Fruit fly (Drosophila melanogaster) whole organism, adult: Measurements from ENCODE around the gene CG31680.

Experiments used
- CG11617 ChIP-seq: fragments of 200-800 bp; sonication (Bioruptor generic); optimal IDR thresholded peaks from 2 replicates; lab custom pipeline; 2017; ENCODE audit warnings: mild to moderate bottlenecking, missing biosample characterization, missing genetic modification reagents, missing genetic modification characterization
- CG12768 ChIP-seq: fragments of 200-800 bp; sonication (Bioruptor generic); optimal IDR thresholded peaks from 2 replicates; lab custom pipeline; 2017; ENCODE audit warnings: missing biosample characterization, missing genetic modification characterization, mild to moderate bottlenecking, moderate library complexity, missing genetic modification reagents
- CG14711 ChIP-seq: fragments of 200-800 bp; sonication (Bioruptor generic); optimal IDR thresholded peaks from 2 replicates; lab custom pipeline; 2018; ENCODE audit warnings: missing biosample characterization, mild to moderate bottlenecking, missing genetic modification characterization, moderate library complexity
- CG1620 ChIP-seq: fragments of 200-800 bp; sonication (Bioruptor generic); optimal IDR thresholded peaks from 2 replicates; lab custom pipeline; 2016; ENCODE audit warnings: missing biosample characterization, missing genetic modification characterization
- CG33017 ChIP-seq: fragments of 200-800 bp; sonication (Bioruptor generic); optimal IDR thresholded peaks from 2 replicates; lab custom pipeline; 2018; ENCODE audit warnings: missing biosample characterization, mild to moderate bottlenecking, missing genetic modification characterization, moderate library complexity
- CG5204 ChIP-seq: fragments of 200-800 bp; sonication (Bioruptor generic); optimal IDR thresholded peaks from 2 replicates; lab custom pipeline; 2016; ENCODE audit warnings: missing biosample characterization, missing genetic modification characterization
- CG7045 ChIP-seq: fragments of 200-800 bp; sonication (Bioruptor generic); optimal IDR thresholded peaks from 2 replicates; lab custom pipeline; 2017; ENCODE audit warnings: missing biosample characterization, mild to moderate bottlenecking, missing genetic modification characterization
- CG7101 ChIP-seq: fragments of 200-800 bp; sonication (Bioruptor generic); optimal IDR thresholded peaks from 2 replicates; lab custom pipeline; 2018; ENCODE audit warnings: missing biosample characterization, mild to moderate bottlenecking, missing genetic modification characterization, moderate library complexity
- Clk ChIP-seq: fragments of 200-800 bp; sonication (Bioruptor generic); optimal IDR thresholded peaks from 2 replicates; lab custom pipeline; 2017; ENCODE audit warnings: missing biosample characterization, missing genetic modification characterization
- Crg-1 ChIP-seq: fragments of 200-800 bp; sonication (Bioruptor generic); optimal IDR thresholded peaks from 2 replicates; lab custom pipeline; 2016; ENCODE audit warnings: missing biosample characterization, missing genetic modification characterization
- Hr96 ChIP-seq: fragments of 200-800 bp; sonication (Bioruptor generic); optimal IDR thresholded peaks from 2 replicates; lab custom pipeline; 2016; ENCODE audit warnings: missing biosample characterization, missing genetic modification characterization
- Mnt ChIP-seq: fragments of 200-800 bp; sonication (Bioruptor generic); optimal IDR thresholded peaks from 2 replicates; lab custom pipeline; 2016; ENCODE audit warnings: missing biosample characterization, mild to moderate bottlenecking, missing genetic modification characterization
- bab1 ChIP-seq: fragments of 200-800 bp; sonication (Bioruptor generic); optimal IDR thresholded peaks from 3 replicates; lab custom pipeline; 2019; ENCODE audit warnings: missing biosample characterization, mild to moderate bottlenecking, missing genetic modification characterization, moderate library complexity
- cic ChIP-seq: fragments of 200-800 bp; sonication (Bioruptor generic); optimal IDR thresholded peaks from 2 replicates; lab custom pipeline; 2017; ENCODE audit warnings: missing biosample characterization, mild to moderate bottlenecking, missing genetic modification characterization, moderate library complexity
- cnc ChIP-seq, 2 experiments: fragments of >200 bp; optimal IDR thresholded peaks; 2 replicates each; lab custom pipeline; 2017
- kay ChIP-seq: fragments of 200-800 bp; sonication (Bioruptor generic); peaks from one replicate; lab custom pipeline; 2016; ENCODE audit warnings: missing biosample characterization, missing genetic modification characterization, borderline replicate concordance
- ovo ChIP-seq: fragments of 200-800 bp; sonication (Bioruptor generic); optimal IDR thresholded peaks from 2 replicates; lab custom pipeline; 2016; ENCODE audit warnings: missing biosample characterization, missing genetic modification characterization
- pad ChIP-seq: fragments of 200-800 bp; sonication (Bioruptor generic); optimal IDR thresholded peaks from 3 replicates; lab custom pipeline; 2017; ENCODE audit warnings: missing biosample characterization, missing genetic modification characterization, mild to moderate bottlenecking, moderate library complexity, missing genetic modification reagents
- tj ChIP-seq: fragments of 200-800 bp; sonication (Bioruptor generic); optimal IDR thresholded peaks from 3 replicates; lab custom pipeline; 2017; ENCODE audit warnings: missing biosample characterization, mild to moderate bottlenecking, missing genetic modification characterization, moderate library complexity
- toe ChIP-seq: fragments of 200-800 bp; sonication (Bioruptor generic); optimal IDR thresholded peaks from 2 replicates; lab custom pipeline; 2016; ENCODE audit warnings: missing biosample characterization, missing genetic modification characterization

The CG31680 gene

dm6 chr2L:20639821-20640220 is at the start of gene CG31680:
TSS of gene CG31680 (plus strand) at chr2L:20640121.
- no peak for TF ChIP-seq CG7045 (GFP tag; lab: Kevin White, UChicago)
- no peak for TF ChIP-seq cnc (optimal IDR thresholded peaks at IDR 0.05; lab: Kevin White, UChicago)
- no peak for TF ChIP-seq CG12768 (GFP tag; lab: Kevin White, UChicago)
- TF ChIP-seq kay (GFP tag; lab: Kevin White, UChicago): no peak
- no peak for TF ChIP-seq Clk (GFP tag; lab: Kevin White, UChicago)
- no peak for TF ChIP-seq CG14711
- no peak for TF ChIP-seq CG33017
- TF ChIP-seq Crg-1 (GFP tag; lab: Kevin White, UChicago): no peak
- TF ChIP-seq toe (GFP tag; lab: Kevin White, UChicago): no peak
- TF ChIP-seq CG11617: no peak
- no peak for TF ChIP-seq ovo (GFP tag; lab: Kevin White, UChicago)
- TF ChIP-seq cic (GFP tag; lab: Kevin White, UChicago): no peak
- no peak for TF ChIP-seq CG5204 (GFP tag; lab: Kevin White, UChicago)
- no peak for TF ChIP-seq tj (GFP tag; lab: Kevin White, UChicago)
- TF ChIP-seq Hr96: no peak
- TF ChIP-seq CG7101 (tag; lab: Kevin White, UChicago): no peak
- no peak for TF ChIP-seq CG1620 (GFP tag; lab: Kevin White, UChicago)

- TF ChIP-seq bab1 (GFP tag; lab: Kevin White, UChicago): no peak
- no peak for TF ChIP-seq CG7101 (tag; lab: Kevin White, UChicago)
- TF ChIP-seq cnc (optimal IDR thresholded peaks at IDR 0.05; lab: Kevin White, UChicago): no peak
- TF ChIP-seq Mnt (GFP tag; lab: Kevin White, UChicago): no peak
- TF ChIP-seq CG7045 (GFP tag; lab: Kevin White, UChicago): no peak
- no peak for TF ChIP-seq cic (GFP tag; lab: Kevin White, UChicago)
- no peak for TF ChIP-seq ovo (GFP tag; lab: Kevin White, UChicago)
- no peak for TF ChIP-seq CG11617
- TF ChIP-seq CG5204 (GFP tag; lab: Kevin White, UChicago): no peak
Measured at dm6 chr2L:20597744-20598143, 42.2 kb upstream of the CG31680 start.

- TF ChIP-seq CG12768 (GFP tag; lab: Kevin White, UChicago): no peak
- no peak for TF ChIP-seq CG5204 (GFP tag; lab: Kevin White, UChicago)
- no peak for TF ChIP-seq CG33017
- TF ChIP-seq CG7045 (GFP tag; lab: Kevin White, UChicago): no peak
- TF ChIP-seq cnc (optimal IDR thresholded peaks at IDR 0.05; lab: Kevin White, UChicago): no peak
- no peak for TF ChIP-seq cic (GFP tag; lab: Kevin White, UChicago)
- TF ChIP-seq CG1620 (GFP tag; lab: Kevin White, UChicago): no peak
- TF ChIP-seq Clk (GFP tag; lab: Kevin White, UChicago): no peak
- no peak for TF ChIP-seq Hr96
- TF ChIP-seq Crg-1 (GFP tag; lab: Kevin White, UChicago): no peak
- TF ChIP-seq kay (GFP tag; lab: Kevin White, UChicago): no peak
- no peak for TF ChIP-seq CG11617
- no peak for TF ChIP-seq toe (GFP tag; lab: Kevin White, UChicago)
Measured at dm6 chr2L:20601282-20601681, 38.6 kb upstream of the CG31680 start.

dm6 chr2L:20604096-20604495 is 35.8 kb upstream of the CG31680 start, which contains the start of gene CG31677:
TSS of gene CG31677 (minus strand) at chr2L:20604196.
- TF ChIP-seq CG1620 (GFP tag; lab: Kevin White, UChicago) (no peak), CG5204 (GFP tag; lab: Kevin White, UChicago) (no peak), ovo (GFP tag; lab: Kevin White, UChicago) (no peak), CG14711 (no peak), CG12768 (GFP tag; lab: Kevin White, UChicago) (no peak), Mnt (GFP tag; lab: Kevin White, UChicago) (no peak), cnc (optimal IDR thresholded peaks at IDR 0.05; lab: Kevin White, UChicago) (no peak)

- no peak for TF ChIP-seq tj (GFP tag; lab: Kevin White, UChicago)
- TF ChIP-seq Crg-1 (GFP tag; lab: Kevin White, UChicago): no peak
- no peak for TF ChIP-seq CG7045 (GFP tag; lab: Kevin White, UChicago)
- TF ChIP-seq kay (GFP tag; lab: Kevin White, UChicago): no peak
- no peak for TF ChIP-seq CG1620 (GFP tag; lab: Kevin White, UChicago)
- TF ChIP-seq CG11617: no peak
- TF ChIP-seq CG7101 (tag; lab: Kevin White, UChicago): no peak
- no peak for TF ChIP-seq toe (GFP tag; lab: Kevin White, UChicago)
- TF ChIP-seq Hr96: no peak
- TF ChIP-seq cic (GFP tag; lab: Kevin White, UChicago): no peak
- no peak for TF ChIP-seq bab1 (GFP tag; lab: Kevin White, UChicago)
- TF ChIP-seq CG12768 (GFP tag; lab: Kevin White, UChicago): no peak
- TF ChIP-seq Clk (GFP tag; lab: Kevin White, UChicago): no peak
- TF ChIP-seq CG14711: no peak
- no peak for TF ChIP-seq ovo (GFP tag; lab: Kevin White, UChicago)
- no peak for TF ChIP-seq cnc (optimal IDR thresholded peaks at IDR 0.05; lab: Kevin White, UChicago)
- TF ChIP-seq CG5204 (GFP tag; lab: Kevin White, UChicago): no peak
- no peak for TF ChIP-seq Mnt (GFP tag; lab: Kevin White, UChicago)
- TF ChIP-seq CG33017: no peak
- TF ChIP-seq pad (GFP tag; lab: Kevin White, UChicago): no peak
Measured at dm6 chr2L:20614222-20614621, 25.7 kb upstream of the CG31680 start, which contains the start of gene CG15475. TSS of gene CG15475 (plus strand) at chr2L:20614522.

- TF ChIP-seq Mnt (GFP tag; lab: Kevin White, UChicago): no peak
- no peak for TF ChIP-seq ovo (GFP tag; lab: Kevin White, UChicago)
- TF ChIP-seq cic (GFP tag; lab: Kevin White, UChicago): no peak
- no peak for TF ChIP-seq Crg-1 (GFP tag; lab: Kevin White, UChicago)
- no peak for TF ChIP-seq CG33017
- no peak for TF ChIP-seq cnc (optimal IDR thresholded peaks at IDR 0.05; lab: Kevin White, UChicago)
- TF ChIP-seq CG5204 (GFP tag; lab: Kevin White, UChicago): no peak
- TF ChIP-seq CG12768 (GFP tag; lab: Kevin White, UChicago): no peak
- no peak for TF ChIP-seq toe (GFP tag; lab: Kevin White, UChicago)
- no peak for TF ChIP-seq CG1620 (GFP tag; lab: Kevin White, UChicago)
- no peak for TF ChIP-seq CG7045 (GFP tag; lab: Kevin White, UChicago)
- no peak for TF ChIP-seq tj (GFP tag; lab: Kevin White, UChicago)
- no peak for TF ChIP-seq bab1 (GFP tag; lab: Kevin White, UChicago)
- TF ChIP-seq pad (GFP tag; lab: Kevin White, UChicago): no peak
- TF ChIP-seq CG7101 (tag; lab: Kevin White, UChicago): no peak
- no peak for TF ChIP-seq Clk (GFP tag; lab: Kevin White, UChicago)
Measured at dm6 chr2L:20634215-20634614, 5.7 kb upstream of the CG31680 start, which contains the start of gene CG17472. TSS of gene CG17472 (plus strand) at chr2L:20634515.
